Worm (Caenorhabditis elegans): ENCODE data around the gene T23G4.127.

The T23G4.127 gene

ce11 chrIV:13707894-13708293, 9.4 kb upstream of the T23G4.127 start:
- TF ChIP-seq D2030.7 (GFP tag; IDR thresholded peaks at IDR 0.05) (no peak), nhr-80 (tag; optimal IDR thresholded peaks at IDR 0.05) (peak; percentile 78), let-607 (tag; optimal IDR thresholded peaks at IDR 0.05) (peak; percentile 45 to 46), ccch-3 (GFP tag; optimal IDR thresholded peaks at IDR 0.05) (no peak), chd-7 (tag; optimal IDR thresholded peaks at IDR 0.05) (no peak), unc-62 (GFP tag; optimal IDR thresholded peaks at IDR 0.05) (peak; percentile 68)

- TF ChIP-seq unc-62 (GFP tag; optimal IDR thresholded peaks at IDR 0.05): peak; percentile 94
- TF ChIP-seq hlh-26 (GFP tag; conservative IDR thresholded peaks at IDR 0.05): no peak
Observed at ce11 chrIV:13703828-13704425, 5.4 kb upstream of the T23G4.127 start, which contains the start of gene tlp-1. tlp-1 (minus strand) TSS chrIV:13704082.

- no peak for TF ChIP-seq F33H1.4 (GFP tag; IDR thresholded peaks at IDR 0.05)
- TF ChIP-seq pha-4 (tag; optimal IDR thresholded peaks at IDR 0.05): no peak
- TF ChIP-seq nfya-1 (tag; optimal IDR thresholded peaks at IDR 0.05; ENCODE audit: borderline replicate concordance, insufficient read depth): no peak
- TF ChIP-seq sptf-2 (GFP tag; optimal IDR thresholded peaks at IDR 0.05): no peak
- no peak for TF ChIP-seq F57A8.1 (GFP tag; optimal IDR thresholded peaks at IDR 0.05)
- no peak for TF ChIP-seq F37B4.10 (GFP tag; IDR thresholded peaks at IDR 0.05)
- TF ChIP-seq lag-1 (GFP tag; IDR thresholded peaks at IDR 0.05): no peak
- no peak for TF ChIP-seq xnd-1 (tag; optimal IDR thresholded peaks at IDR 0.05)
- no peak for TF ChIP-seq snpc-3.4 (tag; optimal IDR thresholded peaks at IDR 0.05)
Observed at ce11 chrIV:13702681-13703080, 4.2 kb upstream of the T23G4.127 start.

- TF ChIP-seq snpc-3.4 (tag; optimal IDR thresholded peaks at IDR 0.05) (peak; percentile 60), rpc-1 (optimal IDR thresholded peaks at IDR 0.05) (peak; percentile 79), rpc-1 (tag; optimal IDR thresholded peaks at IDR 0.05) (peak; percentile 96), die-1 (tag; optimal IDR thresholded peaks at IDR 0.05) (peak; percentile 76), hlh-12 (tag; optimal IDR thresholded peaks at IDR 0.05) (no peak), Y67H2A.10 (GFP tag; conservative IDR thresholded peaks at IDR 0.05) (no peak), ztf-26 (tag; optimal IDR thresholded peaks at IDR 0.05) (no peak), hrde-1 (tag; optimal IDR thresholded peaks at IDR 0.05; ENCODE audit: borderline replicate concordance) (no peak), egl-18 (GFP tag; IDR thresholded peaks at IDR 0.05) (no peak), ztf-18 (tag; optimal IDR thresholded peaks at IDR 0.05) (peak; percentile 81), F39B2.1 (GFP tag; IDR thresholded peaks at IDR 0.05) (no peak), T26A5.8 (tag; optimal IDR thresholded peaks at IDR 0.05) (no peak), K11D2.4 (GFP tag; IDR thresholded peaks at IDR 0.05) (no peak), fkh-3 (tag; optimal IDR thresholded peaks at IDR 0.05) (no peak), let-607 (tag; optimal IDR thresholded peaks at IDR 0.05) (no peak), cebp-2 (GFP tag; IDR thresholded peaks at IDR 0.05) (no peak; the same call in 1 of the 2 replicates), unc-62 (GFP tag; optimal IDR thresholded peaks at IDR 0.05) (no peak), F52B5.7 (tag; optimal IDR thresholded peaks at IDR 0.05) (peak; percentile 47), lin-26 (GFP tag; IDR thresholded peaks at IDR 0.05) (peak; percentile 82), ztf-22 (GFP tag; optimal IDR thresholded peaks at IDR 0.05) (peak; percentile 31), Y56A3A.18 (GFP tag; IDR thresholded peaks at IDR 0.05) (0 out of 2 replicates have a peak, but pooled peaks have one; percentile 14), madf-8 (GFP tag; conservative IDR thresholded peaks at IDR 0.05) (no peak), hmg-1.2 (GFP tag; IDR thresholded peaks at IDR 0.05) (peak; percentile 52), madf-3 (GFP tag; IDR thresholded peaks at IDR 0.05) (no peak), ztf-28 (GFP tag; IDR thresholded peaks at IDR 0.05) (no peak), aptf-2 (GFP tag; conservative IDR thresholded peaks at IDR 0.05) (no peak), hsf-1 (GFP tag; IDR thresholded peaks at IDR 0.05) (no peak), ztf-3 (GFP tag; optimal IDR thresholded peaks at IDR 0.05) (no peak), egrh-3 (GFP tag; IDR thresholded peaks at IDR 0.05) (no peak), snpc-1.3 (tag; optimal IDR thresholded peaks at IDR 0.05; ENCODE audit: insufficient read depth) (peak; percentile 86)
Observed at ce11 chrIV:13701472-13701871, 3.0 kb upstream of the T23G4.127 start.

Data from whole organism, young adult.